Worm (Caenorhabditis elegans): ENCODE data around the gene figl-1.

figl-1 gene

DNA sequence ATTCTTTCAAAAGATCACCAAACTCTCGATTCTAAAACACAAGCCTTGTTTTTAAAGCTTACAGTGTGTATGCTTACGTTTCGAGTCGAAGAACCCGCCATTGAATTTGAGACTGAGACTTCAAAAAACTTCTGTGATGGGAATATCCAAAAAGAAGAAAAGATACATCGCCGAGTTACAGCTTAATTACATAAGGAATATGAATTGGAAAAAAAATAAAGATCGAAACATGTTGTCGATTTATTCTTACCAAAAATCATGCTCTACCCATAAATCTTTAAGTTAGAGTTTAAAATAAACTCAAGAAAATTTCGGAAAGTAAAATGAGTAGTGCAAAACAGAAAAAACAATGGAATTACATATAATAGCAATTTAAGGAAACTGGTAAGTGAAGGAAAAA lies 40.4 kb upstream of the figl-1 start, which contains the start of gene F13A2.10:
F13A2.10 (minus strand) TSS at position 101 of the 400 bp plus-strand sequence.
- TF ChIP-seq aha-1 (tag) (peak; percentile 34), ZK337.2 (GFP tag; IDR thresholded peaks at IDR 0.05) (no peak)

DNA sequence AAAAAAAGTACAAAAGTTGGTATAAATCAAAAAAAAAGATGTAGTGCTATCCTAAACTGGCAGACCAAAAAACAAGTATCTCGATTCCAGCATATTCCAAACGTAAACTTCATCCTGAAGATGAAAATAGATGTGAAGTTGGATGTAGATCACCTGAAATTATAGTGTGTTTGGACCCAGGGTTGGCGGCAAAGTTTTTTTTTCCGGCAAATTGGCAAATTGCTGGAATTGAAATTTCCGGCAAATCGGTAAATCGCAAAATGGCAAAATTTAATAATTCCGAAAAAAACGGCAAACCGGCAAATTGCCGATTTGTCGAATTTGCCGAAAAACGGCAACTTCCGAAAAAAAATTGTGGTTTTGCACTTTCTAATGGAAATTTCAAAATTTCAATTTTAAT lies 38.7 kb upstream of the figl-1 start, which contains the start of gene F13A2.2:
F13A2.2 (minus strand) TSS at position 101 of the 400 bp plus-strand sequence.
- TF ChIP-seq aly-2 (tag; optimal IDR thresholded peaks at IDR 0.05) (no peak), lin-29 (GFP tag; IDR thresholded peaks at IDR 0.05) (no peak), gei-8 (GFP tag; optimal IDR thresholded peaks at IDR 0.05) (no peak), unc-130 (GFP tag; optimal IDR thresholded peaks at IDR 0.05) (no peak), duxl-1 (tag; optimal IDR thresholded peaks at IDR 0.05; ENCODE audit: poor library complexity) (no peak)

DNA sequence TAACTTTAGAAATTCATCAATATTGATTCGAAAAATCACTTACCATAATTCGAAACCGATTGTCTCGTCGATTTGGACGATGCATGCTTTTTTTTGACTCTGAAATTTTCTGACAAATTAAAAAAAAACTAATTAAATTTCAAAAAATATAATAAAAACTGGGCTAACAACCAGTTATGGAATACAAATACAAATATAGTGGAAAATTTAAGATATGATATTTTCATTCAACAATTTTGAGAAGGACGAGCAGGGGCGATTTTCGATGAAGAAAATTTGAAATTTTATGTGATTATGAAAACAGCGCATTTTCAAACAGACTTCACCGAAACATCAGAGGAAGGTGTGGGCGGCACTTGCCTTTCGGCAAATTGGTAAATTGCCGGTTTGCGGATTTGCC lies 36.5 kb upstream of the figl-1 start, which contains the start of gene F13A2.1:
F13A2.1 (minus strand) TSS at position 101 of the 400 bp plus-strand sequence.
- no peak for TF ChIP-seq zfp-2 (tag; optimal IDR thresholded peaks at IDR 0.05)
- TF ChIP-seq pqm-1 (tag; optimal IDR thresholded peaks at IDR 0.05) = no peak
- TF ChIP-seq unc-130 (GFP tag; optimal IDR thresholded peaks at IDR 0.05) = no peak
- no peak for TF ChIP-seq Y48G9A.11 (GFP tag; IDR thresholded peaks at IDR 0.05)
- no peak for TF ChIP-seq egl-27 (tag; optimal IDR thresholded peaks at IDR 0.05)
- TF ChIP-seq ces-1 (GFP tag; optimal IDR thresholded peaks at IDR 0.05) = no peak
- TF ChIP-seq ceh-62 (tag; optimal IDR thresholded peaks at IDR 0.05) = no peak
- no peak for TF ChIP-seq jun-1 (tag; optimal IDR thresholded peaks at IDR 0.05)
- TF ChIP-seq nhr-11 (tag; optimal IDR thresholded peaks at IDR 0.05) = no peak
- TF ChIP-seq mes-2 (tag; optimal IDR thresholded peaks at IDR 0.05; ENCODE audit: poor library complexity, severe bottlenecking) = no peak
- TF ChIP-seq unc-62 (GFP tag; optimal IDR thresholded peaks at IDR 0.05 in 1 of 2) = no peak
- TF ChIP-seq unc-62 (tag; optimal IDR thresholded peaks at IDR 0.05) = no peak
- TF ChIP-seq dmd-6 (GFP tag; IDR thresholded peaks at IDR 0.05) = no peak
- TF ChIP-seq ztf-7 (tag; optimal IDR thresholded peaks at IDR 0.05) = no peak
- no peak for TF ChIP-seq gei-8 (GFP tag; optimal IDR thresholded peaks at IDR 0.05)
- no peak for TF ChIP-seq hlh-30 (tag; optimal IDR thresholded peaks at IDR 0.05; ENCODE audit: insufficient read depth)
- no peak for TF ChIP-seq madf-9 (GFP tag; conservative IDR thresholded peaks at IDR 0.05)
- no peak for TF ChIP-seq R02D3.7 (tag; optimal IDR thresholded peaks at IDR 0.05)

DNA sequence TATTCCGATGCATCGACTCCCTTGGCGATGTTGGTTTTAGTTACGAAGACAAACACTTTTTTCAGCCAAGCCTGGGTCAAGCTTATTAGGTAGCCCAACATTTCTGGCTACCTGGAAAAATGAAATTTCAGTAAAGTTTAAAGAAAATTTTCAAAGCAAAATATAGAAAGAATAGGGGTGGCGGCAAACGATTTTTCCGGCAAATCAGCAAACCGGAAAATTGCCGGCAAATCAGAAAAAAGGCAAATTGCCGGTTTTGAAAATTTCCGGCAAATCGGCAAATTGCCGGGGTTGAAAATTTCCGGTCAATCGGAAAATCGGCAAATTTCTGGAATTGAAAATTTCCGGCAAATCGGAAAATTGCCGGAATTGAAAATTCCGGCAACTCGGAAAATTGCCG lies 31.8 kb upstream of the figl-1 start, which contains the start of gene F32D1.8:
F32D1.8 (minus strand) TSS at position 101 of the 400 bp plus-strand sequence.
- TF ChIP-seq Y5F2A.4 (GFP tag; optimal IDR thresholded peaks at IDR 0.05) = no peak
- peak; percentile 69 for TF ChIP-seq aha-1 (tag)
- TF ChIP-seq duxl-1 (tag; optimal IDR thresholded peaks at IDR 0.05; ENCODE audit: poor library complexity) = no peak
- no peak for TF ChIP-seq ceh-20 (GFP tag; IDR thresholded peaks at IDR 0.05)
- no peak for TF ChIP-seq nhr-11 (tag; optimal IDR thresholded peaks at IDR 0.05)

DNA sequence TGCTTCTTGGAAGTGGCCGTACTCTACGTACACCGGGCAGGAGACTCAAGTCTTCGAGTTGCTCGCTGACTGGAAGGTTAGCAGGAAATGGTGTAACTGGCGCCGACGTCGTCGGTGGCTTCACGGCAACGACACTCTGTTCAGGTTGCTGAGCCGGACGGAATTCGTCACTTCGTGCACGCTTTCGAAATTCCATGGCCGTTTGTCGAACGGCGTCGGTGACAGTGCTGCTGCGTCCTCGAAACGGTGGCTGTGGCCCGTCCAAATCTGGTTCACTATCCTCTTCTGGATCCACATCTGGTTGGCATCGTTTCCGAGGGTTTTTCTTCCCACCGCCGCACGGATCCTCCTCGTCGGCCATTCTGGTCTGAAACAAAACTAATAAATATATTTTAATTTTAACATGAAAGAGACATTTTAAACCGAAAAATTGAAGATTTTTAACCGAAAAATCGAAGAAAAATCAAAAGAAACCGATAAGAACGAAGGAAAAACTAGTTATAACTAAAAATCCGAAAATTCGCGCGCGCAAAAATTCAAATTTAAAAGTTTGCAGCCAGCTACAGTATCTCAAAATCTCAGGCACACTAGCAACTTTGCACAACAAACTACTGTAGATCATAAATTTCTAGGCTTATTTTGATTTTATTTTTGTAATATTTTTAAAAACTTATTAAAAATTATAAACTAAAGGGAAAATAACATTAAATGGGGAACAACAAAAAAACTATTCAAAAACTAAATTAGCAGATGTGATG lies 30.2 kb upstream of the figl-1 start, which contains the start of gene F32D1.7:
F32D1.7 (minus strand) TSS at position 367 of the 758 bp plus-strand sequence.
- TF ChIP-seq F49E8.2 (tag; optimal IDR thresholded peaks at IDR 0.05; ENCODE audit: borderline replicate concordance) = peak; percentile 13
- no peak for TF ChIP-seq nhr-237 (tag; optimal IDR thresholded peaks at IDR 0.05)
- TF ChIP-seq mdt-29 (GFP tag; IDR thresholded peaks at IDR 0.05) = no peak
- no peak for TF ChIP-seq Y5F2A.4 (GFP tag; optimal IDR thresholded peaks at IDR 0.05)
- no peak for TF ChIP-seq lin-15B (tag; optimal IDR thresholded peaks at IDR 0.05)
- no peak for TF ChIP-seq ceh-44 (GFP tag; IDR thresholded peaks at IDR 0.05)
- peak in 1 of 2 experiments; percentile 32 for TF ChIP-seq unc-62 (GFP tag; optimal IDR thresholded peaks at IDR 0.05 in 1 of 2)
- TF ChIP-seq unc-62 (tag; optimal IDR thresholded peaks at IDR 0.05) = no peak
- TF ChIP-seq lim-7 (GFP tag; IDR thresholded peaks at IDR 0.05) = no peak
- no peak for TF ChIP-seq vab-7 (GFP tag; IDR thresholded peaks at IDR 0.05)
- TF ChIP-seq madf-5 (GFP tag; IDR thresholded peaks at IDR 0.05) = no peak
- TF ChIP-seq arid-1 (GFP tag; conservative IDR thresholded peaks at IDR 0.05) = no peak
- no peak for TF ChIP-seq F26F4.8 (GFP tag; conservative IDR thresholded peaks at IDR 0.05)
- no peak for TF ChIP-seq ZK337.2 (GFP tag; IDR thresholded peaks at IDR 0.05)
- no peak for TF ChIP-seq attf-4 (tag; optimal IDR thresholded peaks at IDR 0.05)
- no peak for TF ChIP-seq daf-16 (GFP tag; optimal IDR thresholded peaks at IDR 0.05)
- TF ChIP-seq daf-16 (tag; optimal IDR thresholded peaks at IDR 0.05) = no peak
- TF ChIP-seq lin-38 (GFP tag; IDR thresholded peaks at IDR 0.05) = peak; percentile 56
- TF ChIP-seq lsy-2 (tag; optimal IDR thresholded peaks at IDR 0.05) = no peak
- no peak for TF ChIP-seq lin-29 (GFP tag; IDR thresholded peaks at IDR 0.05)
- no peak for TF ChIP-seq lin-13 (GFP tag; optimal IDR thresholded peaks at IDR 0.05)
- TF ChIP-seq unc-130 (GFP tag; optimal IDR thresholded peaks at IDR 0.05) = peak; percentile 51
- TF ChIP-seq nhr-111 (GFP tag; optimal IDR thresholded peaks at IDR 0.05) = no peak
